Worm (Caenorhabditis elegans): ENCODE results near the gene Y43H11AL.1.

Y43H11AL.1 gene

ce11 chrII:232641-233040 lies at the start of gene Y43H11AL.1:
Gene Y43H11AL.1, minus strand, starts transcription at chrII:232741.
- no peak for TF ChIP-seq cog-1 (tag; optimal IDR thresholded peaks at IDR 0.05)
- no peak for TF ChIP-seq T22C8.4 (GFP tag; IDR thresholded peaks at IDR 0.05)
- no peak for TF ChIP-seq med-1 (GFP tag; optimal IDR thresholded peaks at IDR 0.05; ENCODE audit: insufficient read depth)
- TF ChIP-seq tab-1 (GFP tag; IDR thresholded peaks at IDR 0.05), result no peak
- TF ChIP-seq klf-2 (GFP tag; conservative IDR thresholded peaks at IDR 0.05), result no peak
- no peak for TF ChIP-seq ztf-29 (GFP tag; IDR thresholded peaks at IDR 0.05)
- no peak for TF ChIP-seq flt-1 (GFP tag; IDR thresholded peaks at IDR 0.05)
- TF ChIP-seq ztf-23 (GFP tag; IDR thresholded peaks at IDR 0.05), result no peak
- no peak for TF ChIP-seq ref-1 (GFP tag; conservative IDR thresholded peaks at IDR 0.05)

DNA sequence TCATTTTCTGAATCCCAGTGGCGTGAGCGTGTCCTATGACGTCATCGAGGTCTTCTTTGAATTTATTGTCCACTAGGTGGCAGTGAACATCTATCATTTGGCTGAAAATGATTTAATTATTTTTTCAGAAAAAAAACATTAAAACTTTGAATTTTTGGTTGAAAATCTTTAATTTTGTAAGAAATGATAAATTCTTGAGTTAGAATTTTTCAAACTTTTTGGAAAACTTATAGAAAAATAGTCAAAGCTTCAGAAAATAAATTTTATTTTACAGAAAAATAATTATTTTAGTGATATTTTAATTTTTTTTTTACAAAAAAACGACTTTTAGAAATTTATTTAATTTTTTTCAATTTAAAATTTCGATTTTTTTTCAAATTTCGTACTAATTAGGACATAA lies 46.1 kb upstream of the Y43H11AL.1 start, which contains the start of gene B0432.8:
Gene B0432.8 (minus strand): TSS at position 101 of the 400 bp plus-strand sequence.
- TF ChIP-seq cog-1 (tag; optimal IDR thresholded peaks at IDR 0.05) (no peak), T22C8.4 (GFP tag; IDR thresholded peaks at IDR 0.05) (no peak), med-1 (GFP tag; optimal IDR thresholded peaks at IDR 0.05; ENCODE audit: insufficient read depth) (no peak), klf-2 (GFP tag; conservative IDR thresholded peaks at IDR 0.05) (no peak), ref-1 (GFP tag; conservative IDR thresholded peaks at IDR 0.05) (no peak), flt-1 (GFP tag; IDR thresholded peaks at IDR 0.05) (no peak), tab-1 (GFP tag; IDR thresholded peaks at IDR 0.05) (no peak), ztf-29 (GFP tag; IDR thresholded peaks at IDR 0.05) (no peak), ztf-23 (GFP tag; IDR thresholded peaks at IDR 0.05) (no peak)

DNA sequence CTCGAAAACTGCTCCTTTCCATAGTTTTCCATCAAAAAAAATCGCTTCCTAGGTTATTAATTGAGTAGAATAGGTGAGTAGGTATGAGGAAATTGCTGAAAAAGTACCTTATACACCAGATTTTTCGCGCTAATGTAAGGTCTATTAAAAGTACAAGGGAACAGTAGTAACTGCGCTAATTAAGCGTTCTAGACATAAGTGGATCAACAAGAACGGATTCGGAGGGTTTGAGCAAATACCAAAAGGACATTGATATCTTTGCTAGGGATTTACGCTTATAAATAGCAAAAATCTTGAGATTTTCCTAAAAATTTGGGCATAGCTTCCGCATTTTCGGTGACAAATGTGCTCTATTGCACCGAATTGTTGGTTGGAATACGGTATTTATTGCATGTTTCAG lies 41.3 kb upstream of the Y43H11AL.1 start, which contains the start of gene B0432.7:
Gene B0432.7 (minus strand): TSS at position 101 of the 400 bp plus-strand sequence.
- no peak for TF ChIP-seq T22C8.4 (GFP tag; IDR thresholded peaks at IDR 0.05)
- no peak for TF ChIP-seq med-1 (GFP tag; optimal IDR thresholded peaks at IDR 0.05; ENCODE audit: insufficient read depth)
- no peak for TF ChIP-seq klf-2 (GFP tag; conservative IDR thresholded peaks at IDR 0.05)
- no peak for TF ChIP-seq ztf-23 (GFP tag; IDR thresholded peaks at IDR 0.05)
- no peak for TF ChIP-seq tab-1 (GFP tag; IDR thresholded peaks at IDR 0.05)
- no peak for TF ChIP-seq cog-1 (tag; optimal IDR thresholded peaks at IDR 0.05)
- TF ChIP-seq flt-1 (GFP tag; IDR thresholded peaks at IDR 0.05), result no peak
- no peak for TF ChIP-seq ztf-29 (GFP tag; IDR thresholded peaks at IDR 0.05)
- TF ChIP-seq ref-1 (GFP tag; conservative IDR thresholded peaks at IDR 0.05), result no peak

- no peak for TF ChIP-seq med-1 (GFP tag; optimal IDR thresholded peaks at IDR 0.05; ENCODE audit: insufficient read depth)
- TF ChIP-seq ref-1 (GFP tag; conservative IDR thresholded peaks at IDR 0.05), result no peak
- TF ChIP-seq cog-1 (tag; optimal IDR thresholded peaks at IDR 0.05), result no peak
- no peak for TF ChIP-seq ztf-23 (GFP tag; IDR thresholded peaks at IDR 0.05)
- TF ChIP-seq klf-2 (GFP tag; conservative IDR thresholded peaks at IDR 0.05), result no peak
- TF ChIP-seq ztf-29 (GFP tag; IDR thresholded peaks at IDR 0.05), result no peak
- no peak for TF ChIP-seq flt-1 (GFP tag; IDR thresholded peaks at IDR 0.05)
- TF ChIP-seq T22C8.4 (GFP tag; IDR thresholded peaks at IDR 0.05), result no peak
- TF ChIP-seq tab-1 (GFP tag; IDR thresholded peaks at IDR 0.05), result no peak
Observed at ce11 chrII:264053-264452, 31.5 kb upstream of the Y43H11AL.1 start, which contains the start of gene B0432.14. Gene B0432.14, plus strand, starts transcription at chrII:264353.

- TF ChIP-seq ref-1 (GFP tag; conservative IDR thresholded peaks at IDR 0.05), result no peak
- TF ChIP-seq ztf-29 (GFP tag; IDR thresholded peaks at IDR 0.05), result no peak
Observed at ce11 chrII:263563-263962, 31.0 kb upstream of the Y43H11AL.1 start, which contains the start of gene scc-2. Gene scc-2, minus strand, starts transcription at chrII:263663.

DNA sequence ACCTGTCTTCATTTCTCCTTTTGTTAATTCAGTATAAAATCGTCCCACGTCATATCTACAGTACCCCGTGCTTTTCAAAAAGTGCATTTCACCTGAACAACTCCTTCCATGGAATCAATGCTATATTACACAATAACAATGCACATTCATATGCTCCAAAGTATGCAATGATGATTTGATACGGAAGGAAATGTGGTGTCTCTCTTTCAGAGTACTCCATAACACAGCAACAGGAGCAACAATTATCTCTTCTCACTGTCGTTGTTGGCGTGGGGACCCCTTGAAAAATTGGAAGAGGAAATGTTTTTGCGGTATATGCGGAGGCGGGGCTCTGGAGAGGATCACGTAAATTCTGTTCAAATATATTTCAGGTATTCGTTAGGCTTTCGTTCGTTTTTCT lies 25.0 kb upstream of the Y43H11AL.1 start, which contains the start of gene cat-2:
Gene cat-2 (plus strand): TSS at position 301 of the 400 bp plus-strand sequence.
- TF ChIP-seq flt-1 (GFP tag; IDR thresholded peaks at IDR 0.05), result no peak
- no peak for TF ChIP-seq T22C8.4 (GFP tag; IDR thresholded peaks at IDR 0.05)
- TF ChIP-seq tab-1 (GFP tag; IDR thresholded peaks at IDR 0.05), result no peak
- TF ChIP-seq cog-1 (tag; optimal IDR thresholded peaks at IDR 0.05), result no peak
- no peak for TF ChIP-seq ztf-23 (GFP tag; IDR thresholded peaks at IDR 0.05)
- TF ChIP-seq ztf-29 (GFP tag; IDR thresholded peaks at IDR 0.05), result no peak
- no peak for TF ChIP-seq med-1 (GFP tag; optimal IDR thresholded peaks at IDR 0.05; ENCODE audit: insufficient read depth)
- no peak for TF ChIP-seq ref-1 (GFP tag; conservative IDR thresholded peaks at IDR 0.05)
- no peak for TF ChIP-seq klf-2 (GFP tag; conservative IDR thresholded peaks at IDR 0.05)

DNA sequence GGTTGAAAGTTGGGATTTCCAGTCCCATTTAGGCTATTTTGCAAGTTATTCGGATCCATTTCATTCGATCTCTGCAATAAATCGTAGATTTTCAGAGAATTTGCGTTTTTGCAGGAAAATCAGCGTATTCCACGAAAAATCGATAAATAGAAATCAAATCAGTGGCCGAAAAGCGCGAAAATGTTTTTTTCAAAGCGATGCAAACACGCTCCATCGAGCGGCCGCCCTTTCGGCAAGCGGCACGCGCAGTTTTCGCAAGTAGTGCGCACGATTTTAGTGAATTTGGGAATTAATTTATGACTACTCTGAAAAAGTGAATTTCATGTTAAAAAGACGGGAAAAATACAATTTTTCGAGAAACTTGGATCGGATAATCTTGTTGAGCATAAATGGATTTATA lies 22.6 kb upstream of the Y43H11AL.1 start:
- TF ChIP-seq klf-2 (GFP tag; conservative IDR thresholded peaks at IDR 0.05) (peak; percentile 58), tab-1 (GFP tag; IDR thresholded peaks at IDR 0.05) (peak; percentile 82), ztf-23 (GFP tag; IDR thresholded peaks at IDR 0.05) (peak; percentile 87), ztf-29 (GFP tag; IDR thresholded peaks at IDR 0.05) (peak; percentile 84), ref-1 (GFP tag; conservative IDR thresholded peaks at IDR 0.05) (peak; percentile 55; the same call in 1 of the 2 replicates), cog-1 (tag; optimal IDR thresholded peaks at IDR 0.05) (peak; percentile 88), med-1 (GFP tag; optimal IDR thresholded peaks at IDR 0.05; ENCODE audit: insufficient read depth) (peak; percentile 83), flt-1 (GFP tag; IDR thresholded peaks at IDR 0.05) (peak; percentile 89), T22C8.4 (GFP tag; IDR thresholded peaks at IDR 0.05) (peak; percentile 93)

DNA sequence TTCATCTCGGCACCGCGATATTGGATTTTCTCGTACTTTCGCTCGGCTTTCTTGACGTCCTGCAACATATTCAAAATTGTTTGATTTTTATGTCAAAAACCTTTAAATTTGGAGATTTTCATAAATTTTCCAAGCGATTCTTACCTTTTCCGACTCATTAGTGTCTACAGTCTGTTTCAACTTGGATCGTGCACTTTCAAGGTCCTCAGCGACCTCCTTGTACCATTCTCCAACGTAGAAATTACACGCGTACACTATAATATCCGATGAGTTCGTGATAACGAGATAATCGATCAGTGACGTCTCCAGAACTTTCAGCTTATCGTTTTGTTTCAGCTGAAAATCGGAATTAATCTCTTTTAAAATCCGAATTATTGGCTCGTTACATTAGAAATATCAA lies 15.2 kb upstream of the Y43H11AL.1 start:
- no peak for TF ChIP-seq ref-1 (GFP tag; conservative IDR thresholded peaks at IDR 0.05)
- no peak for TF ChIP-seq klf-2 (GFP tag; conservative IDR thresholded peaks at IDR 0.05)
- no peak for TF ChIP-seq ztf-23 (GFP tag; IDR thresholded peaks at IDR 0.05)
- no peak for TF ChIP-seq tab-1 (GFP tag; IDR thresholded peaks at IDR 0.05)
- no peak for TF ChIP-seq T22C8.4 (GFP tag; IDR thresholded peaks at IDR 0.05)
- no peak for TF ChIP-seq med-1 (GFP tag; optimal IDR thresholded peaks at IDR 0.05; ENCODE audit: insufficient read depth)
- TF ChIP-seq ztf-29 (GFP tag; IDR thresholded peaks at IDR 0.05), result no peak
- no peak for TF ChIP-seq cog-1 (tag; optimal IDR thresholded peaks at IDR 0.05)
- no peak for TF ChIP-seq flt-1 (GFP tag; IDR thresholded peaks at IDR 0.05)

- TF ChIP-seq ztf-29 (GFP tag; IDR thresholded peaks at IDR 0.05), result no peak
- TF ChIP-seq ztf-23 (GFP tag; IDR thresholded peaks at IDR 0.05), result no peak
- no peak for TF ChIP-seq med-1 (GFP tag; optimal IDR thresholded peaks at IDR 0.05; ENCODE audit: insufficient read depth)
- no peak for TF ChIP-seq tab-1 (GFP tag; IDR thresholded peaks at IDR 0.05)
- no peak for TF ChIP-seq ref-1 (GFP tag; conservative IDR thresholded peaks at IDR 0.05)
- TF ChIP-seq cog-1 (tag; optimal IDR thresholded peaks at IDR 0.05), result no peak
- no peak for TF ChIP-seq klf-2 (GFP tag; conservative IDR thresholded peaks at IDR 0.05)
- no peak for TF ChIP-seq flt-1 (GFP tag; IDR thresholded peaks at IDR 0.05)
- TF ChIP-seq T22C8.4 (GFP tag; IDR thresholded peaks at IDR 0.05), result no peak
Observed at ce11 chrII:240043-240442, 7.5 kb upstream of the Y43H11AL.1 start.

Data from whole organism, midembryonic.